Fruit fly (Drosophila melanogaster) whole organism: ENCODE measurements around the gene Gyc89Da.

Experiments
- CG8478 ChIP-seq: fragments of >200 bp; optimal IDR thresholded peaks from 2 replicates; lab custom pipeline; 2018; ENCODE audit warnings: inconsistent platforms
- Dll ChIP-seq: fragments of >200 bp; optimal IDR thresholded peaks from 2 replicates; lab custom pipeline; 2017
- EcR ChIP-seq, 2 experiments: fragments of >200 bp; optimal IDR thresholded peaks; 2 replicates each; lab custom pipeline; 2017; ENCODE audit warnings: missing biosample characterization in 2 of 2, missing genetic modification characterization in 2 of 2, missing genetic modification reagents in 2 of 2
- pan ChIP-seq: fragments of >200 bp; optimal IDR thresholded peaks from 2 replicates; lab custom pipeline; 2017
- psq ChIP-seq: fragments of >200 bp; optimal IDR thresholded peaks from 2 replicates; lab custom pipeline; 2017
- usp ChIP-seq: fragments of >200 bp; optimal IDR thresholded peaks from 2 replicates; lab custom pipeline; 2017; ENCODE audit warnings: missing biosample characterization, missing genetic modification characterization, mixed read lengths

Gene Gyc89Da

DNA sequence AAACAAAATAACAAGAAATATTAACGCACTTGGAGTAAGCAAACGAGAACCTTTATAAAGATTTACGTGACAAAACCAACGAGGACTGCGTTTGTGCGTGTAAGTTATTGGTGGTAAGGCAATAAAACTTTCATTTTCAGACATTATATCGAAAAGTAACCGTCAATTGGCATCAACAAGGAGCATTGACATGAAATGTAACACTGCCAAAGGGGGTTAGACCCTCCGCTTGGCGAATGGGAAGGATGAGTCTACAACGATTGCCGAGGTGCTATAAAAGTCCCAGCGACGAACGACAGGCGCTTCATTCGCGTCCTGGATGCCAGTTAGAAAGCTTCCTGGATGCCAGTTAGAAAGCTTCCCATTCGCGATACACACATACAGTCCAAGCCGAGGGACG, at the start of gene Gyc89Da:
Gene Gyc89Da, plus strand, starts transcription at position 301 of the 400 bp plus-strand sequence.
- TF ChIP-seq Dll (lab: Kevin White, UChicago) = no peak
- no peak for TF ChIP-seq EcR (GFP tag; optimal IDR thresholded peaks at IDR 0.05; lab: Kevin White, UChicago)
- no peak for TF ChIP-seq pan (lab: Kevin White, UChicago)
- no peak for TF ChIP-seq psq (lab: Kevin White, UChicago)
- TF ChIP-seq CG8478 (lab: Kevin White, UChicago) = no peak
- no peak for TF ChIP-seq usp (GFP tag; lab: Kevin White, UChicago)

DNA sequence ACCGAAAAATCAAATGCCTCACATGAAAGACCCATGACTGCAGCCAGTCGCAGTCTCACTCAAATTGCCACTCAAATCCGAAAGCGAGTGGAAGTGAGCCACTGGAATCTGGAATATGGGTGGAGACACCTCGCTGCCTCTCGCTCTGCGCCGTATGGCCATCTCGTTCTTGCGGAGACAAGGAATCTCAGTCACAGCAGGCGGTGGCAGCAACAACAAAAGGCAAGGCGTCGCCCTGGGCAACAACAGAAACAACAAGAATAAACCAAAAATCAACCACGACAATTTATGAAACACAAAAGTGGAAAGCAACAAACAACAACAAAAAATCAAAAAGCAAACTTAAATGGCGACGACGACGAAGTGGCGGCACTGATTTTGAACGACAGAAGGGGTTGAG, 49.1 kb upstream of the Gyc89Da start:
- TF ChIP-seq EcR (GFP tag; optimal IDR thresholded peaks at IDR 0.05; lab: Kevin White, UChicago) = no peak
- no peak for TF ChIP-seq usp (GFP tag; lab: Kevin White, UChicago)
- TF ChIP-seq CG8478 (lab: Kevin White, UChicago) = no peak
- no peak for TF ChIP-seq psq (lab: Kevin White, UChicago)
- TF ChIP-seq Dll (lab: Kevin White, UChicago) = no peak
- no peak for TF ChIP-seq pan (lab: Kevin White, UChicago)

DNA sequence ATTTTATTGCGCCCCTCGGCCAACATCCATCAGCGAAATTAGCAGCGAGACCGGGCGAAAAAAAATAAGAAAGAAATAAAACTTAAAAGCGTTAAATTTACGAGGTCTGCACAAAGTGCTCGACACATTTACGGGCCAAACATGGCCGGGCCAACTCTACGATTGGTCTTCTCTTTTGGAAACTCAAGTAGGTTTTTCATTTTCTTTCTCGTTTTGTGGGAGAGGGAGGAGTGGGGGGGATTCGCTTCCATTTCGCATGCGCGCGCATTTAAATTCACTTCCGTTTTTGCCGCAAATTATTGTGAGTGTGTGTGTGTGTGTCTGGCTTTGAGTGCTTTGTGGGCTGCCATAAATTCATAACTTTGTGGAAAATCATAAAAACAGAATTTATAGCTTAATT, 44.9 kb upstream of the Gyc89Da start:
- TF ChIP-seq pan (lab: Kevin White, UChicago) (no peak), Dll (lab: Kevin White, UChicago) (no peak), psq (lab: Kevin White, UChicago) (no peak)

DNA sequence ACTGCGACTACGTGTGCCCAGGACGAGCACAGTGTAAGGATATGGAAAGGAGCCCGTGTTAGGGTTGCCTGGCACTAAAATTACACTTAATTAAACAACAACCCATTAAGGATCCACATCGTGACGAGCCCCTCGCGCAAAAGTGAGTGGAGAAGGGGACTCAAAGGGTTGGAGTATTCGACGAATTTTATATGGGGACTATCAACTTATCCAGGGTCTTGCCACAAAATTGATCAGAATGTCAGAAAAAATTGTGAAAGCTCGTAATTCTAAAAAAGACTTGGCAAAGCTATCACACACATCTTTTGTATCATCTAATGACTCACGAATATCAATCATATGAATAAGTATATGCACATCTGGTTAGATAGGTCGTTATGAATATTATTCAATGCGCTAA, 42.0 kb upstream of the Gyc89Da start, which contains the start of gene CG31279:
Gene CG31279, plus strand, starts transcription at position 301 of the 400 bp plus-strand sequence.
- TF ChIP-seq EcR (GFP tag; optimal IDR thresholded peaks at IDR 0.05; lab: Kevin White, UChicago) = no peak
- TF ChIP-seq Dll (lab: Kevin White, UChicago) = no peak
- no peak for TF ChIP-seq psq (lab: Kevin White, UChicago)
- no peak for TF ChIP-seq pan (lab: Kevin White, UChicago)
- no peak for TF ChIP-seq usp (GFP tag; lab: Kevin White, UChicago)
- no peak for TF ChIP-seq CG8478 (lab: Kevin White, UChicago)

DNA sequence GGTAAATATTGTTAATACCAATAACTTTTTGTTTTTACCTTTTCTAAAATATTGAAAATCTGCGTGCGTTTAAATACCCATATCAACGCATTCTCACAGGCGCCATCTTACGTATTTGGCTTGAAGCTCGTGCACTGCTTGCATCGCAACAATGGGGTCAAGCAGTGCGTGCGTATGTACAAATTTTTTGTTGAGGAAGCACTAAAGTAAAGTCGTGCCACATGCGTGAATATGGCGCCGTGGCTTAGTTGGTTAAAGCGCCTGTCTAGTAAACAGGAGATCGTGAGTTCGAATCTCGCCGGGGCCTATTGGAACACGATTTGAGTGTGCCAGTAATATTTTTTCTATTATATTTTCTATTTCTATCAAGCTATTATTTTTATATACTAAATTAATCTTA, 40.7 kb upstream of the Gyc89Da start:
- TF ChIP-seq EcR (GFP tag; optimal IDR thresholded peaks at IDR 0.05; lab: Kevin White, UChicago) (no peak), CG8478 (lab: Kevin White, UChicago) (no peak), pan (lab: Kevin White, UChicago) (no peak), Dll (lab: Kevin White, UChicago) (no peak), usp (GFP tag; lab: Kevin White, UChicago) (no peak), psq (lab: Kevin White, UChicago) (no peak)

DNA sequence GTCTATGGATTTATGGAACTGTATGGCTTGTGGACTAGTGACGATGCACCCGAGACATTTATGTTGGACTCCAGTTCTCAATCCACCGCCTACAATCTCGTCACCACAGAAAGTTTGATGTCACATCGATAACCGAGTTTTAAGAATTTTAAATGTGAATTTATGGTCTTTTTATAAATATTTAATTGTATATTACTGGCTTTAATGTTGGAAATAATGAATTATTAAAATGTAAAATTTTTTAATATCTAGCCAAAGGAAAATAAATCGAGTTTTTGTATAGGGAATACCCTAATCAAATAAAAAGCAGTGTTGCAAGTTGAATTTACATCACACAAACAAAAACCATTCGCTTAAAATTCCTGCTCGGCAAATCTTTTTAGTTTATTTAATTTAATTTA, 39.7 kb upstream of the Gyc89Da start, which contains the start of gene Fntb:
Gene Fntb, plus strand, starts transcription at position 334 of the 401 bp plus-strand sequence.
- TF ChIP-seq CG8478 (lab: Kevin White, UChicago) (no peak), Dll (lab: Kevin White, UChicago) (no peak), psq (lab: Kevin White, UChicago) (no peak), pan (lab: Kevin White, UChicago) (no peak), usp (GFP tag; lab: Kevin White, UChicago) (no peak), EcR (GFP tag; optimal IDR thresholded peaks at IDR 0.05; lab: Kevin White, UChicago) (no peak)

DNA sequence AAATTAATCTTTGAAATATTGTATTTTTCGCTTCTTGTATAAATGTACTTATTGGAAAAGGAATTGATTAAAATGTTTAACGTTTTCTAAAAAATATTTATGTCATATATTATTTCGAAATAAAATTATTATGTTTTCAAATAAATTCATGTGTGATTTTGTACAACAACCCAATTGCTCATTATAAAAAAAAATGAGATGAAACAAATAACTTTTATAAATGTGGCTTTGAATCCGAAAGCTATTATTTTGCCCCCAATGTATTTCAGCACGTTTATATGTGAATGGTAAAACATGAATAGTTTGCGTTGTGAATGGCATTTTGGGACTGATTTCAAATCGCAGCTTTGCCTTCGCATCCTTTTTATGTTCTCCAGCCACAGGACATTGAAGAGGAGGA, 37.8 kb upstream of the Gyc89Da start, which contains the start of gene CG14881:
Gene CG14881, plus strand, starts transcription at position 301 of the 400 bp plus-strand sequence.
- TF ChIP-seq Dll (lab: Kevin White, UChicago) = no peak
- TF ChIP-seq psq (lab: Kevin White, UChicago) = no peak
- TF ChIP-seq pan (lab: Kevin White, UChicago) = no peak
- TF ChIP-seq usp (GFP tag; lab: Kevin White, UChicago) = no peak
- TF ChIP-seq CG8478 (lab: Kevin White, UChicago) = no peak

DNA sequence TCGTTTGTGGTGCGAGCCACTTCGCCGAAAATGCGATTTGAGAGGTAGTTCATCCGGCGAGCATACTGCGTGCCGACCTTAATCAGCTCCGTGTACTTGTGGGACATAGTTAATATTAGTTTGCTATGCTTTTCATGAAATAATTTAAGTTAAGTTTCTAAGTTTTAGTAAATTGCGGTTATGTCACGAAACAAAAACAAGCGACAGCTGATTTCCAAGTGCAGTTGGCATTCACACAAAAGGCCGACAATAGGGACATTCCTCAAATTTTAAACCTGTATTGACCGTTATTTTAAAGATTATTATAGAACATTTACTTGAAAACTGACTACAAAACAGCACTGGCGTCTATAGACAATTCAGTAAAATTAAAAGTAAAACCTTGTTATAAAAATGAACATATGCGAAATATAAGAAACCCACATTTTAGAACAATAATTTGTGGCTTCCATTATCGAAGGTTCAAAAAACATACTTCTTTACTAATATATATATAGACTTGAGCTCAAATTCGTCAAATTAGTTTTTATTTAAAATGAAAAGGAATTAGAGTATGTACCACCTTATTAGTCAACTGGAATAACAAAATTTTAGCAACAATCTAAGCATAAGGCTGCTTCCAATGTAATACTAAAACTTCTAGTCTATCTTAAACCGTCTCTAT, 35.9 kb upstream of the Gyc89Da start, which contains the start of gene mRpS33:
Gene mRpS33, minus strand, starts transcription at position 224 of the 664 bp plus-strand sequence.
- TF ChIP-seq Dll (lab: Kevin White, UChicago) (no peak), usp (GFP tag; lab: Kevin White, UChicago) (no peak), pan (lab: Kevin White, UChicago) (no peak), EcR (GFP tag; optimal IDR thresholded peaks at IDR 0.05; lab: Kevin White, UChicago) (no peak), psq (lab: Kevin White, UChicago) (no peak), CG8478 (lab: Kevin White, UChicago) (no peak)

DNA sequence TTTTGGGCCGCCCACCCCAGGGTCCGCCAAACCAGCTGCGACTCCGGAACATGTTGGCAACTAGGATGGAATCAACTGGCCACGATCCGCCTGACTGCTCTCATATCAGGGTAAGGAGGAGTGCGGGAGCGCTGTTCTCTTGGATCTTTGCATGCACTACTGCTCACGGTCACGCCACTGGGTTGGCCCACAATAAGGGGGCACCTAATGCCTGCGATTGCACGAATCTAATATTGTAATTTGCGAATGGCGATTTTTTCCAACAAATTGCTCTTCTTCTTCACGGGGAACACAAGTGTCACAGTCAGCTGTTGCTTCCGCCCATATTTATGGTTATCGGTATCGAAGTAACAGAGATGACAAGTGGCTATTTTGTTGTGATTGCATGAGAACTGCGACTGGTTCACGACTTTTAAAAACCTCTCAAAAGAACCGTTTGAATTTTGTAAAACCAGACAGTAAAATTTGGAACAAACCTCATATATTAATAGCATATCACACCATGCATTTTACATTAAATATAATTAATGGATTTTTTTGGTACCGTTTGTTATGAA, 31.0 kb upstream of the Gyc89Da start, which contains the start of gene ema:
Gene ema, minus strand, starts transcription at position 295 of the 557 bp plus-strand sequence.
- TF ChIP-seq psq (lab: Kevin White, UChicago) = no peak
- TF ChIP-seq EcR (GFP tag; optimal IDR thresholded peaks at IDR 0.05; lab: Kevin White, UChicago) = no peak
- no peak for TF ChIP-seq CG8478 (lab: Kevin White, UChicago)
- TF ChIP-seq pan (lab: Kevin White, UChicago) = no peak
- TF ChIP-seq Dll (lab: Kevin White, UChicago) = no peak
- TF ChIP-seq usp (GFP tag; lab: Kevin White, UChicago) = no peak

DNA sequence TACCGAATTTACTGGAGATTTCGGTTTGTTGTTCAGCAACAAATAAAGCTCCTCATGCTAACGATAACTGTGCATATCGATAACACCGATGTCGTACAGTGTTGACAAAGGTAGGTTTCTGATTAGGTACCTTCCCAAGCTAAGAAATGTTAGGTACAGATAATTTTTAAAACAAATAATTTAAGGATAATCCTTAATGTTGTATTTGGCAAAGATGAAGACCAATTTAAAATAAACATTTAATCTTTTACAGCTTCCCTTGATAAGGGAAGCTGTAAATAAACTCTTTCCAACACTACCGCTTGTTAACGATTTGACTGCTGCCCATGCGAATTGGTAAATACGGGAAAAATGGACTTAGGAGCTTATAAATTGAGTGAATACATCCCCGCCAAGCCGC, 29.5 kb upstream of the Gyc89Da start, which contains the start of the genes Ttc1 and CG14882:
Gene Ttc1, minus strand, starts transcription at position 71 of the 400 bp plus-strand sequence.
Gene CG14882, plus strand, starts transcription at position 271 of the 400 bp plus-strand sequence.
- TF ChIP-seq usp (GFP tag; lab: Kevin White, UChicago) = no peak
- no peak for TF ChIP-seq psq (lab: Kevin White, UChicago)
- TF ChIP-seq CG8478 (lab: Kevin White, UChicago) = no peak
- TF ChIP-seq EcR (GFP tag; optimal IDR thresholded peaks at IDR 0.05; lab: Kevin White, UChicago) = no peak
- TF ChIP-seq pan (lab: Kevin White, UChicago) = no peak
- no peak for TF ChIP-seq Dll (lab: Kevin White, UChicago)

DNA sequence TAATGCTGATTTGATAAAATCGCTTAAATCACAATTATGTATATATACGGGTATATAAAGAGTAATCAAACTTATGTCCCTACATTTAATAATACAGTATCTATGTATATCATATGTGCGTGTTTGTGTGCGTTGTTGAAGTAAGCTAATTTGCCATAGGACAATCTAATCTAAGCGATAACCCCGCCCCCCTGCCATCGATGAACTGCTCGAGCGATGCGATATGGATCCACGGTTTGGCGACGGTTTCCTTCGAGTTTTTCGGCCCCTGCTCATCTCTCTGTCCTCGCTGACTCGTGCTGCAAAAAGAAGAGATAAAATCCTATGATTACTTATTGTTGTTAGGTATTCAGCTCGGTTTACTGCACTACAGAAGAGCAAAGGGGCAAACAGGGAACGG, 25.6 kb upstream of the Gyc89Da start:
- TF ChIP-seq CG8478 (lab: Kevin White, UChicago) (no peak), pan (lab: Kevin White, UChicago) (no peak), EcR (GFP tag; optimal IDR thresholded peaks at IDR 0.05; lab: Kevin White, UChicago) (no peak), psq (lab: Kevin White, UChicago) (no peak), usp (GFP tag; lab: Kevin White, UChicago) (no peak), Dll (lab: Kevin White, UChicago) (no peak)
